Worm (Caenorhabditis elegans) whole organism, L3 larva: Measurements from ENCODE around the gene B0410.1.
A peak's percentile ranks its signal among the peaks of the same experiment; 100 is the strongest.

Experiments
- R02D3.7 ChIP-seq: fragments of 150-350 bp; optimal IDR thresholded peaks from 2 replicates; lab custom pipeline; 2014; ENCODE audit warnings: missing biosample characterization, missing genetic modification characterization
- ZK546.5 ChIP-seq: sonication (generic microtip); optimal IDR thresholded peaks from 2 replicates; lab custom pipeline; 2017; ENCODE audit warnings: missing biosample characterization, missing genetic modification characterization
- aly-2 ChIP-seq: fragments of 150-350 bp; optimal IDR thresholded peaks from 2 replicates; lab custom pipeline; 2014; ENCODE audit warnings: missing biosample characterization, missing genetic modification characterization
- ama-1 ChIP-seq: fragments of 150-350 bp; optimal IDR thresholded peaks from 2 replicates; lab custom pipeline; 2018
- ceh-16 ChIP-seq: sonication (generic microtip); optimal IDR thresholded peaks from 2 replicates; lab custom pipeline; 2017; ENCODE audit warnings: missing biosample characterization, missing genetic modification characterization
- ceh-28 ChIP-seq: fragments of 150-350 bp; optimal IDR thresholded peaks from 2 replicates; lab custom pipeline; 2014; ENCODE audit warnings: missing biosample characterization, missing genetic modification reagents, missing genetic modification characterization
- ceh-82 ChIP-seq: fragments of 150-350 bp; optimal IDR thresholded peaks from 2 replicates; lab custom pipeline; 2014; ENCODE audit warnings: missing biosample characterization, missing genetic modification characterization
- ceh-9 ChIP-seq: sonication (generic microtip); optimal IDR thresholded peaks from 2 replicates; lab custom pipeline; 2018; ENCODE audit warnings: missing biosample characterization, missing genetic modification characterization
- daf-12 ChIP-seq: fragments of 150-350 bp; optimal IDR thresholded peaks from 2 replicates; lab custom pipeline; 2014; ENCODE audit warnings: missing biosample characterization, missing genetic modification reagents, missing genetic modification characterization
- egl-27 ChIP-seq: sonication (generic microtip); optimal IDR thresholded peaks from 4 replicates; lab custom pipeline; 2017; ENCODE audit warnings: missing biosample characterization, missing genetic modification reagents, missing genetic modification characterization
- egl-5 ChIP-seq: fragments of 150-350 bp; optimal IDR thresholded peaks from 2 replicates; lab custom pipeline; 2017; ENCODE audit warnings: missing biosample characterization, missing genetic modification reagents, missing genetic modification characterization, inconsistent platforms
- elt-1 ChIP-seq: fragments of 150-350 bp; optimal IDR thresholded peaks from 2 replicates; lab custom pipeline; 2014; ENCODE audit warnings: missing biosample characterization, missing genetic modification characterization
- elt-2 ChIP-seq: sonication (generic microtip); optimal IDR thresholded peaks from 2 replicates; lab custom pipeline; 2016; ENCODE audit warnings: missing genetic modification reagents, mild to moderate bottlenecking, missing genetic modification characterization, missing compliant biosample characterization
- elt-3 ChIP-seq, 3 experiments: fragments of 150-350 bp in 1 of 3; sonication (generic microtip) in 2 of 3; optimal IDR thresholded peaks; 2 replicates in 2 of 3; 4 replicates in 1 of 3; lab custom pipeline; 2014 to 2017; ENCODE audit warnings: missing biosample characterization in 3 of 3, missing genetic modification characterization in 3 of 3
- eor-1 ChIP-seq, 2 experiments: fragments of 150-350 bp; optimal IDR thresholded peaks; 2 replicates each; lab custom pipeline; 2014 to 2018; ENCODE audit warnings: missing biosample characterization in 2 of 2, missing genetic modification characterization in 2 of 2
- fkh-10 ChIP-seq: sonication (generic microtip); optimal IDR thresholded peaks from 2 replicates; lab custom pipeline; 2017; ENCODE audit warnings: missing biosample characterization, missing genetic modification reagents, missing genetic modification characterization
- fkh-2 ChIP-seq: fragments of 150-350 bp; optimal IDR thresholded peaks from 2 replicates; lab custom pipeline; 2014; ENCODE audit warnings: missing biosample characterization, missing genetic modification reagents, missing genetic modification characterization
- fos-1 ChIP-seq: fragments of 150-350 bp; optimal IDR thresholded peaks from 2 replicates; lab custom pipeline; 2014; ENCODE audit warnings: missing biosample characterization, missing genetic modification characterization
- hmg-11 ChIP-seq: sonication (generic microtip); optimal IDR thresholded peaks from 2 replicates; lab custom pipeline; 2016; ENCODE audit warnings: missing genetic modification characterization, missing compliant biosample characterization
- jun-1 ChIP-seq: fragments of 150-350 bp; optimal IDR thresholded peaks from 2 replicates; lab custom pipeline; 2014; ENCODE audit warnings: missing biosample characterization, missing genetic modification reagents, missing genetic modification characterization
- lin-15B ChIP-seq: fragments of 150-350 bp; optimal IDR thresholded peaks from 2 replicates; lab custom pipeline; 2014; ENCODE audit warnings: missing biosample characterization, missing genetic modification characterization
- lin-39 ChIP-seq: fragments of 150-350 bp; optimal IDR thresholded peaks from 2 replicates; lab custom pipeline; 2018; ENCODE audit warnings: missing biosample characterization, missing genetic modification reagents, missing genetic modification characterization
- lsy-12 ChIP-seq: sonication (generic microtip); optimal IDR thresholded peaks from 2 replicates; lab custom pipeline; 2016; ENCODE audit warnings: mild to moderate bottlenecking, missing genetic modification characterization, missing compliant biosample characterization
- mdl-1 ChIP-seq: fragments of 150-350 bp; optimal IDR thresholded peaks from 2 replicates; lab custom pipeline; 2014; ENCODE audit warnings: missing biosample characterization, missing genetic modification characterization
- mml-1 ChIP-seq: fragments of 150-350 bp; sonication (generic microtip); optimal IDR thresholded peaks from 3 replicates; lab custom pipeline; 2014; ENCODE audit warnings: missing biosample characterization, missing genetic modification characterization
- nfya-1 ChIP-seq: sonication (generic microtip); optimal IDR thresholded peaks from 2 replicates; lab custom pipeline; 2017; ENCODE audit warnings: missing genetic modification characterization, mild to moderate bottlenecking, missing compliant biosample characterization, antibody characterized with exemption, moderate library complexity; ENCODE audit not compliant: insufficient read depth
- nhr-11 ChIP-seq: fragments of 150-350 bp; optimal IDR thresholded peaks from 2 replicates; lab custom pipeline; 2014; ENCODE audit warnings: missing biosample characterization, missing genetic modification characterization
- nhr-12 ChIP-seq: fragments of 150-350 bp; optimal IDR thresholded peaks from 2 replicates; lab custom pipeline; 2014; ENCODE audit warnings: missing biosample characterization, missing genetic modification characterization
- nhr-23 ChIP-seq: fragments of 150-350 bp; optimal IDR thresholded peaks from 2 replicates; lab custom pipeline; 2014; ENCODE audit warnings: missing biosample characterization, missing genetic modification reagents, missing genetic modification characterization
- nhr-237 ChIP-seq: fragments of 150-350 bp; optimal IDR thresholded peaks from 2 replicates; lab custom pipeline; 2014; ENCODE audit warnings: missing biosample characterization, missing genetic modification characterization
- nhr-25 ChIP-seq: sonication (generic microtip); optimal IDR thresholded peaks from 2 replicates; lab custom pipeline; 2017; ENCODE audit warnings: missing biosample characterization, missing genetic modification characterization
- nhr-28 ChIP-seq: fragments of 150-350 bp; optimal IDR thresholded peaks from 2 replicates; lab custom pipeline; 2014; ENCODE audit warnings: missing biosample characterization, missing genetic modification characterization
- nhr-43 ChIP-seq: sonication (generic microtip); optimal IDR thresholded peaks from 2 replicates; lab custom pipeline; 2016; ENCODE audit warnings: mild to moderate bottlenecking, missing genetic modification characterization, missing compliant biosample characterization; ENCODE audit not compliant: poor library complexity, severe bottlenecking
- nhr-67 ChIP-seq: fragments of 150-350 bp; optimal IDR thresholded peaks from 2 replicates; lab custom pipeline; 2014; ENCODE audit warnings: missing biosample characterization, missing genetic modification characterization
- nhr-76 ChIP-seq: fragments of 150-350 bp; sonication (generic microtip); optimal IDR thresholded peaks from 5 replicates; lab custom pipeline; 2014; ENCODE audit warnings: missing biosample characterization, missing genetic modification characterization
- nhr-77 ChIP-seq: fragments of 150-350 bp; optimal IDR thresholded peaks from 2 replicates; lab custom pipeline; 2014; ENCODE audit warnings: missing biosample characterization, missing genetic modification characterization
- pha-4 ChIP-seq: fragments of 150-350 bp; optimal IDR thresholded peaks from 2 replicates; lab custom pipeline; 2014; ENCODE audit warnings: missing biosample characterization, missing genetic modification reagents, missing genetic modification characterization
- pqm-1 ChIP-seq: fragments of 150-350 bp; optimal IDR thresholded peaks from 2 replicates; lab custom pipeline; 2017; ENCODE audit warnings: missing biosample characterization, missing genetic modification characterization, inconsistent platforms
- sea-2 ChIP-seq: fragments of 150-350 bp; sonication (generic microtip); optimal IDR thresholded peaks from 4 replicates; lab custom pipeline; 2014; ENCODE audit warnings: missing biosample characterization, missing genetic modification reagents, missing genetic modification characterization
- skn-1 ChIP-seq: fragments of 150-350 bp; optimal IDR thresholded peaks from 2 replicates; lab custom pipeline; 2014; ENCODE audit warnings: missing biosample characterization, missing genetic modification characterization
- snpc-4 ChIP-seq: fragments of 150-350 bp; optimal IDR thresholded peaks from 2 replicates; lab custom pipeline; 2014; ENCODE audit warnings: missing biosample characterization, missing genetic modification characterization
- tbx-2 ChIP-seq: sonication (generic microtip); optimal IDR thresholded peaks from 2 replicates; lab custom pipeline; 2016; ENCODE audit warnings: mild to moderate bottlenecking, missing genetic modification characterization, missing compliant biosample characterization
- unc-39 ChIP-seq: sonication (generic microtip); optimal IDR thresholded peaks from 4 replicates; lab custom pipeline; 2017; ENCODE audit warnings: missing biosample characterization, missing genetic modification characterization
- unc-62 ChIP-seq: fragments of 150-350 bp; sonication (generic microtip); optimal IDR thresholded peaks from 4 replicates; lab custom pipeline; 2014; ENCODE audit warnings: missing biosample characterization, missing genetic modification reagents, missing genetic modification characterization
- zag-1 ChIP-seq: fragments of 150-350 bp; optimal IDR thresholded peaks from 2 replicates; lab custom pipeline; 2014; ENCODE audit warnings: missing biosample characterization, missing genetic modification characterization
- ztf-11 ChIP-seq: fragments of 150-350 bp; optimal IDR thresholded peaks from 2 replicates; lab custom pipeline; 2014; ENCODE audit warnings: missing biosample characterization, missing genetic modification characterization
- ztf-4 ChIP-seq: fragments of 150-350 bp; optimal IDR thresholded peaks from 2 replicates; lab custom pipeline; 2014; ENCODE audit warnings: missing biosample characterization, missing genetic modification characterization

Gene B0410.1

ce11 chrX:2890041-2890650, 4.2 kb upstream of the B0410.1 start:
- no peak for TF ChIP-seq nhr-28 (tag; lab: Kevin White, UChicago)
- no peak for TF ChIP-seq jun-1 (tag; lab: Kevin White, UChicago)
- TF ChIP-seq nhr-25 = no peak
- no peak for TF ChIP-seq mml-1
- TF ChIP-seq nhr-43 (tag; lab: Kevin White, UChicago) = peak; percentile 72
- no peak for TF ChIP-seq lin-15B (tag; lab: Kevin White, UChicago)
- TF ChIP-seq ztf-11 (tag; lab: Kevin White, UChicago) = no peak
- no peak for TF ChIP-seq elt-2 (tag; lab: Kevin White, UChicago)
- TF ChIP-seq elt-3 (tag; optimal IDR thresholded peaks at IDR 0.05; lab: Kevin White, UChicago) = no peak
- no peak for TF ChIP-seq aly-2 (tag; lab: Kevin White, UChicago)
- TF ChIP-seq lsy-12 = no peak
- no peak for TF ChIP-seq mdl-1
- no peak for TF ChIP-seq fkh-10 (GFP tag; lab: Kevin White, UChicago)
- no peak for TF ChIP-seq ceh-16
- no peak for TF ChIP-seq ztf-4 (tag; lab: Kevin White, UChicago)
- peak; percentile 51 for TF ChIP-seq ama-1 (lab: Kevin White, UChicago)
- TF ChIP-seq unc-39 = no peak
- no peak for TF ChIP-seq nhr-76
- no peak for TF ChIP-seq R02D3.7 (tag; lab: Kevin White, UChicago)
- no peak for TF ChIP-seq sea-2 (GFP tag; lab: Kevin White, UChicago)
- no peak for TF ChIP-seq pha-4 (tag; lab: Kevin White, UChicago)
- TF ChIP-seq nhr-237 (tag; lab: Kevin White, UChicago) = no peak
- no peak for TF ChIP-seq skn-1 (tag; lab: Kevin White, UChicago)
- TF ChIP-seq nhr-23 (tag; lab: Kevin White, UChicago) = peak; percentile 57
- no peak for TF ChIP-seq eor-1 (tag; optimal IDR thresholded peaks at IDR 0.05; lab: Kevin White, UChicago)
- TF ChIP-seq, all 47 proteins: peak for 3

DNA sequence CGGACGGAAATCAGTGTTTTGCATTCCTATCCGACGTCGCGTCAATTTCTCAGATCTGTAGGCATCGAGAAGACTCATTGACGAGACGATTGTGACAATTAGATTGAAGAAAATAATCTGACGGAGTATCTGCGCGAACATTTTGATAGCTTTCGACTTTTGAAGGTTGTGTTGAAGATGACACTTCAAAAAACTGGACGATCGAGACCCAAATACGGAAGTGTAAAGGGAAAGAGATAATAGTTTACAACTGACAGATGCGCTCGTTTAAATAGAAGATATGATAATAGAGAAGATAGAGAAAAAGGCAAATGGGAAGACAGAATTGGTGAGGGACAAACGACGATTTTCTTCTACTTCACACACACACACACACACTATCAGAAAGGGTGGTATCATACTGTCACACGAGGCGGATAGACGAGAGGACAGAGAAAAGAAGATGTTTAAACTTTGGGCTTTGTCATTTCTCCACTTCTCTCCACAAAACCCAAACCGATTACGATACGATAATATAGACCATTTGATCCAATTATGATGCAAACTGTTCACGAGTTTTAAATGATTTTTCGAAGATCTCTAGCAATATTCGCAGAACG, 3.1 kb upstream of the B0410.1 start, which contains the start of gene B0410.3:
Gene B0410.3 (minus strand): TSS at position 351 of the 599 bp plus-strand sequence.
- TF ChIP-seq ama-1 (lab: Kevin White, UChicago) (peak; percentile 89), lin-39 (tag; lab: Kevin White, UChicago) (no peak), elt-3 (tag; optimal IDR thresholded peaks at IDR 0.05; lab: Kevin White, UChicago) (peak; percentile 64 to 84 (median 74)), elt-1 (peak; percentile 76), nhr-12 (tag; lab: Kevin White, UChicago) (no peak), aly-2 (tag; lab: Kevin White, UChicago) (no peak), nhr-43 (tag; lab: Kevin White, UChicago) (peak; percentile 96), tbx-2 (peak; percentile 35), unc-62 (GFP tag; lab: Kevin White, UChicago) (peak; percentile 67), hmg-11 (tag; lab: Kevin White, UChicago) (no peak), fkh-10 (GFP tag; lab: Kevin White, UChicago) (no peak), ztf-4 (tag; lab: Kevin White, UChicago) (no peak), skn-1 (tag; lab: Kevin White, UChicago) (no peak), snpc-4 (tag; lab: Kevin White, UChicago) (no peak), nhr-237 (tag; lab: Kevin White, UChicago) (no peak), sea-2 (GFP tag; lab: Kevin White, UChicago) (no peak), R02D3.7 (tag; lab: Kevin White, UChicago) (no peak), egl-27 (no peak), lsy-12 (no peak), ZK546.5 (tag; lab: Kevin White, UChicago) (no peak), unc-39 (no peak), eor-1 (tag; optimal IDR thresholded peaks at IDR 0.05; lab: Kevin White, UChicago) (no peak), daf-12 (tag; lab: Kevin White, UChicago) (no peak), fkh-2 (no peak), fos-1 (tag; lab: Kevin White, UChicago) (peak; percentile 60), egl-5 (tag; lab: Kevin White, UChicago) (no peak), jun-1 (tag; lab: Kevin White, UChicago) (no peak), ztf-11 (tag; lab: Kevin White, UChicago) (no peak), lin-15B (tag; lab: Kevin White, UChicago) (no peak), ceh-16 (no peak), pha-4 (tag; lab: Kevin White, UChicago) (no peak), nhr-76 (peak; percentile 8), elt-2 (tag; lab: Kevin White, UChicago) (no peak), mdl-1 (peak; percentile 52), nhr-23 (tag; lab: Kevin White, UChicago) (peak; percentile 95), mml-1 (no peak), nhr-67 (tag; lab: Kevin White, UChicago) (no peak), nhr-28 (tag; lab: Kevin White, UChicago) (no peak), nhr-77 (tag; lab: Kevin White, UChicago) (no peak), nhr-11 (tag; lab: Kevin White, UChicago) (no peak), ceh-28 (peak; percentile 55), ceh-9 (tag; lab: Kevin White, UChicago) (no peak), ceh-82 (no peak), nhr-25 (peak; percentile 89), nfya-1 (tag; lab: Kevin White, UChicago) (peak; percentile 10), pqm-1 (tag; lab: Kevin White, UChicago) (no peak), zag-1 (tag; lab: Kevin White, UChicago) (no peak)
